Fruit fly (Drosophila melanogaster) whole organism, prepupa: Measurements from ENCODE around the gene Helz.

Source experiments
- CG10631 ChIP-seq: fragments of 200-800 bp; sonication (Bioruptor generic); optimal IDR thresholded peaks from 2 replicates; lab custom pipeline; 2016; ENCODE audit warnings: missing biosample characterization, missing genetic modification characterization
- CG10669 ChIP-seq: fragments of 200-800 bp; sonication (Bioruptor generic); optimal IDR thresholded peaks from 3 replicates; lab custom pipeline; 2018; ENCODE audit warnings: missing biosample characterization, mild to moderate bottlenecking, missing genetic modification characterization, moderate library complexity
- CG11294 ChIP-seq: fragments of 200-800 bp; sonication (Bioruptor generic); IDR thresholded peaks from 2 replicates; pipeline ENCODE4 v1.3.6; 2022; ENCODE audit warnings: missing biosample characterization, missing genetic modification characterization
- CG11762 ChIP-seq: fragments of 200-800 bp; sonication (Bioruptor generic); optimal IDR thresholded peaks from 3 replicates; lab custom pipeline; 2016; ENCODE audit warnings: missing biosample characterization, missing genetic modification characterization; ENCODE audit not compliant: insufficient read depth
- CG11902 ChIP-seq: fragments of 200-800 bp; sonication (Bioruptor generic); optimal IDR thresholded peaks from 3 replicates; lab custom pipeline; 2016; ENCODE audit warnings: missing biosample characterization, missing genetic modification characterization
- CG15336 ChIP-seq: fragments of 200-800 bp; sonication (Bioruptor generic); IDR thresholded peaks from 2 replicates; pipeline ENCODE4 v1.3.6; 2022; ENCODE audit warnings: missing biosample characterization, missing genetic modification characterization
- CG1621 ChIP-seq: fragments of 200-800 bp; sonication (Bioruptor generic); optimal IDR thresholded peaks from 3 replicates; lab custom pipeline; 2018; ENCODE audit warnings: missing biosample characterization, mild to moderate bottlenecking, missing genetic modification characterization
- CG16779 ChIP-seq: fragments of 200-800 bp; sonication (Bioruptor generic); optimal IDR thresholded peaks from 3 replicates; lab custom pipeline; 2017; ENCODE audit warnings: missing biosample characterization, mild to moderate bottlenecking, missing genetic modification characterization
- CG3032 ChIP-seq: fragments of 200-800 bp; optimal IDR thresholded peaks from 2 replicates; lab custom pipeline; 2019; ENCODE audit warnings: missing biosample characterization, mild to moderate bottlenecking, missing genetic modification characterization, moderate library complexity
- CG32006 ChIP-seq: fragments of 200-800 bp; sonication (Bioruptor generic); optimal IDR thresholded peaks from 3 replicates; lab custom pipeline; 2017; ENCODE audit warnings: missing biosample characterization, mild to moderate bottlenecking, missing genetic modification characterization
- CG34406 ChIP-seq: fragments of 200-800 bp; sonication (Bioruptor generic); optimal IDR thresholded peaks from 3 replicates; lab custom pipeline; 2016; ENCODE audit warnings: missing biosample characterization, missing genetic modification characterization
- CG6163 ChIP-seq: fragments of 200-800 bp; sonication (Bioruptor generic); IDR thresholded peaks from 3 replicates; pipeline ENCODE4 v1.3.6; 2022; ENCODE audit warnings: missing biosample characterization, missing genetic modification characterization
- CG6276 ChIP-seq: fragments of 200-800 bp; sonication (Bioruptor generic); optimal IDR thresholded peaks from 2 replicates; lab custom pipeline; 2017; ENCODE audit warnings: missing biosample characterization, mild to moderate bottlenecking, missing genetic modification characterization
- CG6792 ChIP-seq: fragments of 200-800 bp; sonication (Bioruptor generic); optimal IDR thresholded peaks from 3 replicates; lab custom pipeline; 2016; ENCODE audit warnings: missing biosample characterization, missing genetic modification characterization
- CG6854 ChIP-seq: fragments of 200-800 bp; sonication (Bioruptor generic); optimal IDR thresholded peaks from 2 replicates; lab custom pipeline; 2017; ENCODE audit warnings: missing biosample characterization, mild to moderate bottlenecking, missing genetic modification characterization
- CG7368 ChIP-seq: fragments of 200-800 bp; sonication (Bioruptor generic); optimal IDR thresholded peaks from 3 replicates; lab custom pipeline; 2016; ENCODE audit warnings: missing biosample characterization, missing genetic modification characterization
- CG8119 ChIP-seq: fragments of 200-800 bp; sonication (Bioruptor generic); IDR thresholded peaks from 3 replicates; pipeline ENCODE4 v1.3.6; 2022; ENCODE audit warnings: missing biosample characterization, missing genetic modification characterization
- CG8319 ChIP-seq: fragments of 200-800 bp; sonication (Bioruptor generic); optimal IDR thresholded peaks from 3 replicates; lab custom pipeline; 2016; ENCODE audit warnings: missing biosample characterization, missing genetic modification characterization
- CG8632 ChIP-seq: fragments of 200-800 bp; sonication (Bioruptor generic); optimal IDR thresholded peaks from 3 replicates; lab custom pipeline; 2016; ENCODE audit warnings: missing biosample characterization, missing genetic modification characterization
- CG9139 ChIP-seq: fragments of 200-800 bp; sonication (Bioruptor generic); optimal IDR thresholded peaks from 3 replicates; lab custom pipeline; 2017; ENCODE audit warnings: missing biosample characterization, mild to moderate bottlenecking, missing genetic modification characterization
- Eip75B ChIP-seq: fragments of 200-800 bp; sonication (Bioruptor generic); optimal IDR thresholded peaks from 3 replicates; lab custom pipeline; 2016; ENCODE audit warnings: missing biosample characterization, missing genetic modification characterization
- Eip78C ChIP-seq: fragments of 200-800 bp; sonication (Bioruptor generic); peaks from one replicate; lab custom pipeline; 2016; ENCODE audit warnings: missing biosample characterization, missing genetic modification characterization
- Ets21C ChIP-seq: fragments of 200-800 bp; sonication (Bioruptor generic); optimal IDR thresholded peaks from 3 replicates; lab custom pipeline; 2016; ENCODE audit warnings: missing biosample characterization, missing genetic modification characterization
- Ets96B ChIP-seq: fragments of 200-800 bp; optimal IDR thresholded peaks from 2 replicates; lab custom pipeline; 2019; ENCODE audit warnings: missing biosample characterization, mild to moderate bottlenecking, missing genetic modification characterization, moderate library complexity
- Hr38 ChIP-seq: sonication (Bioruptor generic); optimal IDR thresholded peaks from 2 replicates; lab custom pipeline; 2016; ENCODE audit warnings: missing biosample characterization, missing genetic modification characterization
- Hr39 ChIP-seq: fragments of 200-800 bp; sonication (Bioruptor generic); optimal IDR thresholded peaks from 2 replicates; lab custom pipeline; 2016; ENCODE audit warnings: missing biosample characterization, missing genetic modification characterization
- Hr4 ChIP-seq: fragments of 200-800 bp; sonication (Bioruptor generic); optimal IDR thresholded peaks from 3 replicates; lab custom pipeline; 2016; ENCODE audit warnings: missing biosample characterization, missing genetic modification characterization
- Lpt ChIP-seq: fragments of 200-800 bp; sonication (Bioruptor generic); optimal IDR thresholded peaks from 3 replicates; lab custom pipeline; 2016; ENCODE audit warnings: missing biosample characterization, missing genetic modification characterization
- Sox102F ChIP-seq: fragments of 200-800 bp; sonication (Bioruptor generic); optimal IDR thresholded peaks from 2 replicates; lab custom pipeline; 2016; ENCODE audit warnings: missing biosample characterization, mild to moderate bottlenecking, missing genetic modification characterization
- Sox14 ChIP-seq: fragments of 200-800 bp; sonication (Bioruptor generic); optimal IDR thresholded peaks from 3 replicates; lab custom pipeline; 2016; ENCODE audit warnings: missing biosample characterization, missing genetic modification characterization
- achi ChIP-seq: fragments of 200-800 bp; sonication (Bioruptor generic); optimal IDR thresholded peaks from 3 replicates; lab custom pipeline; 2016; ENCODE audit warnings: missing biosample characterization, missing genetic modification characterization
- acj6 ChIP-seq: fragments of 200-800 bp; sonication (Bioruptor generic); optimal IDR thresholded peaks from 3 replicates; lab custom pipeline; 2016; ENCODE audit warnings: missing biosample characterization, missing genetic modification characterization
- cyc ChIP-seq: fragments of 200-800 bp; sonication (Bioruptor generic); optimal IDR thresholded peaks from 3 replicates; lab custom pipeline; 2016; ENCODE audit warnings: missing biosample characterization, missing genetic modification characterization
- dac ChIP-seq: fragments of 200-800 bp; sonication (Bioruptor generic); optimal IDR thresholded peaks from 2 replicates; lab custom pipeline; 2017; ENCODE audit warnings: missing biosample characterization, mild to moderate bottlenecking, missing genetic modification characterization
- dsx ChIP-seq: fragments of 200-800 bp; optimal IDR thresholded peaks from 3 replicates; lab custom pipeline; 2019; ENCODE audit warnings: missing biosample characterization, mild to moderate bottlenecking, missing genetic modification characterization, moderate library complexity; ENCODE audit not compliant: poor library complexity, severe bottlenecking
- esn ChIP-seq: fragments of 200-800 bp; sonication (Bioruptor generic); optimal IDR thresholded peaks from 2 replicates; lab custom pipeline; 2016; ENCODE audit warnings: missing biosample characterization, mild to moderate bottlenecking, missing genetic modification characterization, moderate library complexity
- fd59A ChIP-seq: fragments of 200-800 bp; sonication (Bioruptor generic); optimal IDR thresholded peaks from 2 replicates; lab custom pipeline; 2017; ENCODE audit warnings: missing biosample characterization, mild to moderate bottlenecking, missing genetic modification characterization, missing genetic modification reagents
- fd85E ChIP-seq: fragments of 200-800 bp; sonication (Bioruptor generic); optimal IDR thresholded peaks from 3 replicates; lab custom pipeline; 2016; ENCODE audit warnings: missing biosample characterization, missing genetic modification characterization
- fkh ChIP-seq: fragments of 200-800 bp; sonication (Bioruptor generic); optimal IDR thresholded peaks from 3 replicates; lab custom pipeline; 2017; ENCODE audit warnings: missing biosample characterization, mild to moderate bottlenecking, missing genetic modification characterization, moderate library complexity
- lz ChIP-seq: fragments of 200-800 bp; sonication (Bioruptor generic); optimal IDR thresholded peaks from 3 replicates; lab custom pipeline; 2016; ENCODE audit warnings: missing biosample characterization, missing genetic modification characterization
- net ChIP-seq: fragments of 200-800 bp; sonication (Bioruptor generic); optimal IDR thresholded peaks from 3 replicates; lab custom pipeline; 2016; ENCODE audit warnings: missing biosample characterization, missing genetic modification characterization
- pdm3 ChIP-seq: fragments of 200-800 bp; sonication (Bioruptor generic); optimal IDR thresholded peaks from 3 replicates; lab custom pipeline; 2016; ENCODE audit warnings: missing biosample characterization, missing genetic modification characterization
- salr ChIP-seq, 2 experiments: fragments of 200-800 bp; sonication (Bioruptor generic); optimal IDR thresholded peaks; 3 replicates each; lab custom pipeline; 2016 to 2018; ENCODE audit warnings: missing biosample characterization in 2 of 2, missing genetic modification characterization in 2 of 2, mild to moderate bottlenecking in 1 of 2
- spab ChIP-seq: fragments of 200-800 bp; sonication (Bioruptor generic); optimal IDR thresholded peaks from 2 replicates; lab custom pipeline; 2017; ENCODE audit warnings: missing biosample characterization, mild to moderate bottlenecking, missing genetic modification characterization, missing genetic modification reagents
- ss ChIP-seq, 2 experiments: fragments of 200-800 bp; sonication (Bioruptor generic); optimal IDR thresholded peaks; 2 replicates in 1 of 2; 3 replicates in 1 of 2; lab custom pipeline; 2017 to 2018; ENCODE audit warnings: mild to moderate bottlenecking in 2 of 2, missing biosample characterization in 2 of 2, missing genetic modification characterization in 2 of 2, moderate library complexity in 1 of 2
- svp ChIP-seq: fragments of 200-800 bp; sonication (Bioruptor generic); peaks from one replicate; lab custom pipeline; 2016; ENCODE audit warnings: missing biosample characterization, missing genetic modification characterization
- topi ChIP-seq: fragments of 200-800 bp; sonication (Bioruptor generic); optimal IDR thresholded peaks from 3 replicates; lab custom pipeline; 2016; ENCODE audit warnings: missing biosample characterization, missing genetic modification characterization
- vri ChIP-seq: fragments of 200-800 bp; sonication (Bioruptor generic); optimal IDR thresholded peaks from 3 replicates; lab custom pipeline; 2016; ENCODE audit warnings: missing biosample characterization, mild to moderate bottlenecking, missing genetic modification characterization

Helz gene

DNA sequence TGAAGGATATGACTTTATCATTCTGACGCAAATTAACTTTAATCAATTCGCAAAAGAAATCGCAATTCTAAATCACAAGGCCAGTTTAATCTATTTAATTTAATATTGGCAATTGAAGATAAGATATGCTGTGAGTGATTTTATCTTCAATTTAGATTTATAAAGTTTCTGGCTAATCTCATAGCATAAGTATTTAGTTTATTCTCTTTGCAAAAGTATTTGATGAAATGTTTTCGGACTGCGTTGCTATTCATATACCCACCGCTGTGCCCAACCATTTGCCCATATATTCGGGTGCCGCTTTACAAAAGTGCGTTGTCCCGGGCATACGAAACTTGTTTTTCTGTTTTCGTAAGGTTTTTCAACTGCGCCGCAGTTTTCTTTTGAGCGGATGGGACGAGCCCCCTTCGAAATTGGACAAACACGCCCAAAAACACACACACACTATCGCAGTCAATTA is 4.8 kb upstream of the Helz start (continued):
- TF ChIP-seq Lpt (GFP tag; lab: Kevin White, UChicago) (peak; percentile 61), vri (GFP tag; lab: Kevin White, UChicago) (peak; percentile 24), Hr39 (GFP tag; lab: Kevin White, UChicago) (peak; percentile 86), CG10631 (peak; percentile 71), pdm3 (GFP tag; lab: Kevin White, UChicago) (peak; percentile 83), fd59A (GFP tag; lab: Kevin White, UChicago) (peak; percentile 74), CG1621 (peak; percentile 69), CG8632 (GFP tag; lab: Kevin White, UChicago) (peak; percentile 75), cyc (GFP tag; lab: Kevin White, UChicago) (peak; percentile 77), fd85E (peak; percentile 23), CG11902 (GFP tag; lab: Kevin White, UChicago) (peak; percentile 70), Sox14 (peak; percentile 79), salr (GFP tag; optimal IDR thresholded peaks at IDR 0.05; lab: Kevin White, UChicago) (peak in 1 of 2 experiments; percentile 87), Ets21C (GFP tag; lab: Kevin White, UChicago) (peak; percentile 71), Hr4 (peak; percentile 91), CG6792 (peak; percentile 70), fkh (peak; percentile 78), topi (peak; percentile 87), CG3032 (peak; percentile 80), CG8119 (peak; percentile 91)

DNA sequence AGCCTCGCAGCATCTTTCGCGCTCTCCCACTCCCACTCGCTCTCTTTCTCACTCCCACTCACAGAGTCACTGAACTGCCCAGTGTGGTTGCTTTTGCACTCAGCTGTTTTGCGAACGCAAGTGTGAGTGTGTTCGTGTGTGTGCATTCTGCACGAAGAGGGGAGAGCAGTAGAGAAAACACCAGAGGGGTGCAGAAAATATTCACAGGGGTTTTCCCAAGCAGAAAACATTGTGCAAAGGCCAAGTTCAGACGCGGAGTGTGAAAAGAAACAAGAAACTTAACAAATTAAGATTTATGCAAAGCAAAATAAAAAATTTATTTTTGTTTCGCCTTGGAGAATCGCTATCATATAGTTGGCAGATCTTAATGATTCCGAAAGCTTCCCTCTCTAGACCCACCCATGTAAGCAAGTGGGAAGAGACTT is 4.2 kb upstream of the Helz start:
- no peak for TF ChIP-seq Hr38
- peak; percentile 93 for TF ChIP-seq Hr4
- TF ChIP-seq CG7368 (GFP tag; lab: Kevin White, UChicago): peak; percentile 69
- TF ChIP-seq CG3032: peak; percentile 75
- peak; percentile 50 to 59 for TF ChIP-seq ss (GFP tag; optimal IDR thresholded peaks at IDR 0.05; lab: Kevin White, UChicago)
- TF ChIP-seq lz (GFP tag; lab: Kevin White, UChicago): peak; percentile 70
- peak; percentile 56 for TF ChIP-seq spab
- TF ChIP-seq Ets21C (GFP tag; lab: Kevin White, UChicago): peak; percentile 44
- peak; percentile 53 for TF ChIP-seq Sox102F (GFP tag; lab: Kevin White, UChicago)
- peak; percentile 87 for TF ChIP-seq pdm3 (GFP tag; lab: Kevin White, UChicago)
- peak; percentile 84 for TF ChIP-seq Hr39 (GFP tag; lab: Kevin White, UChicago)
- TF ChIP-seq CG34406 (GFP tag; lab: Kevin White, UChicago): peak; percentile 54
- TF ChIP-seq Eip78C (GFP tag; lab: Kevin White, UChicago): peak; percentile 96
- TF ChIP-seq achi: peak; percentile 81
- peak; percentile 69 for TF ChIP-seq CG8319 (GFP tag; lab: Kevin White, UChicago)
- TF ChIP-seq CG11294 (GFP tag; lab: Robert Waterston, UW): peak; percentile 68; the same call in 1 of the 2 replicates
- TF ChIP-seq net: peak; percentile 84
- TF ChIP-seq dsx (GFP tag; lab: Kevin White, UChicago): peak; percentile 62
- TF ChIP-seq fkh: no peak
- TF ChIP-seq CG32006 (GFP tag; lab: Kevin White, UChicago): peak; percentile 94
- TF ChIP-seq dac (GFP tag; lab: Kevin White, UChicago): peak; percentile 68
- TF ChIP-seq CG8119: peak; percentile 84
- peak; percentile 93 for TF ChIP-seq svp (GFP tag; lab: Kevin White, UChicago)
- peak; percentile 78 for TF ChIP-seq acj6 (GFP tag; lab: Kevin White, UChicago)
- no peak for TF ChIP-seq CG6854 (GFP tag; lab: Kevin White, UChicago)
- TF ChIP-seq CG9139 (GFP tag; lab: Kevin White, UChicago): peak; percentile 45
- peak; percentile 81 for TF ChIP-seq cyc (GFP tag; lab: Kevin White, UChicago)
- peak; percentile 83 for TF ChIP-seq CG6163 (GFP tag; lab: Robert Waterston, UW)
- peak; percentile 42 for TF ChIP-seq CG16779 (tag; lab: Kevin White, UChicago)
- peak; percentile 82 for TF ChIP-seq CG6276 (GFP tag; lab: Kevin White, UChicago)
- peak; percentile 60 for TF ChIP-seq esn
- peak; percentile 66 for TF ChIP-seq topi
- peak; percentile 80 for TF ChIP-seq Ets96B (tag; lab: Kevin White, UChicago)
- peak; percentile 66 for TF ChIP-seq CG11762 (GFP tag; lab: Kevin White, UChicago)
- TF ChIP-seq CG10669 (GFP tag; lab: Kevin White, UChicago): peak; percentile 82
- TF ChIP-seq CG15336 (GFP tag; lab: Robert Waterston, UW): peak; percentile 87
- TF ChIP-seq Sox14: peak; percentile 86
- peak; percentile 28 for TF ChIP-seq CG1621
- TF ChIP-seq Lpt (GFP tag; lab: Kevin White, UChicago): peak; percentile 81
- TF ChIP-seq Eip75B (GFP tag; lab: Kevin White, UChicago): peak; percentile 79
- TF ChIP-seq CG10631: peak; percentile 79
